Worm (Caenorhabditis elegans) whole organism, L1 larva: Measurements from ENCODE around the gene ggtb-1.

Source experiments
- C04F5.9 ChIP-seq: sonication (generic microtip); optimal IDR thresholded peaks from 2 replicates; lab custom pipeline; 2016; ENCODE audit warnings: missing genetic modification characterization, missing compliant biosample characterization
- C34B4.2 ChIP-seq: sonication (generic microtip); optimal IDR thresholded peaks from 2 replicates; lab custom pipeline; 2017; ENCODE audit warnings: mild to moderate bottlenecking, missing genetic modification characterization, missing compliant biosample characterization
- F16B12.6 ChIP-seq: fragments of 150-350 bp; optimal IDR thresholded peaks from 2 replicates; lab custom pipeline; 2014; ENCODE audit warnings: missing biosample characterization, missing genetic modification characterization
- Y116A8C.19 ChIP-seq: sonication (generic microtip); optimal IDR thresholded peaks from 2 replicates; lab custom pipeline; 2016; ENCODE audit warnings: missing compliant biosample characterization, missing genetic modification characterization, borderline replicate concordance
- aha-1 ChIP-seq: fragments of 150-350 bp; optimal IDR thresholded peaks from 2 replicates; lab custom pipeline; 2014; ENCODE audit warnings: missing biosample characterization, missing genetic modification characterization
- ama-1 ChIP-seq: fragments of 150-350 bp; optimal IDR thresholded peaks from 2 replicates; lab custom pipeline; 2014
- ceh-63 ChIP-seq: fragments of 200-800 bp; sonication (Bioruptor generic); optimal IDR thresholded peaks from 2 replicates; lab custom pipeline; 2018; ENCODE audit warnings: mild to moderate bottlenecking, missing genetic modification characterization, missing compliant biosample characterization
- ceh-82 ChIP-seq, 3 experiments: fragments of 150-350 bp in 1 of 3; sonication (generic microtip) in 2 of 3; optimal IDR thresholded peaks; 2 replicates each; lab custom pipeline; 2014 to 2017; ENCODE audit warnings: missing biosample characterization in 3 of 3, missing genetic modification characterization in 3 of 3
- ceh-88 ChIP-seq: fragments of 200-800 bp; sonication (Bioruptor generic); IDR thresholded peaks from 2 replicates; pipeline ENCODE4 v1.3.6; 2022; ENCODE audit warnings: missing genetic modification characterization, missing compliant biosample characterization
- ceh-90 ChIP-seq: sonication (generic microtip); optimal IDR thresholded peaks from 2 replicates; lab custom pipeline; 2016; ENCODE audit warnings: missing genetic modification characterization, missing compliant biosample characterization
- ces-1 ChIP-seq: fragments of 150-350 bp; optimal IDR thresholded peaks from 2 replicates; lab custom pipeline; 2014; ENCODE audit warnings: missing biosample characterization, missing genetic modification reagents, missing genetic modification characterization
- dpl-1 ChIP-seq, 3 experiments: fragments of 150-350 bp in 2 of 3; sonication (generic microtip) in 1 of 3; optimal IDR thresholded peaks; 2 replicates each; lab custom pipeline; 2014 to 2017; ENCODE audit warnings: missing biosample characterization in 3 of 3, missing genetic modification characterization in 3 of 3, missing genetic modification reagents in 3 of 3
- dsc-1 ChIP-seq: sonication (generic microtip); optimal IDR thresholded peaks from 2 replicates; lab custom pipeline; 2016; ENCODE audit warnings: mild to moderate bottlenecking, missing genetic modification characterization, missing compliant biosample characterization
- efl-1 ChIP-seq, 4 experiments: fragments of 150-350 bp; optimal IDR thresholded peaks in 3 of 4; peaks in 1 of 4; 1 replicate in 1 of 4; 2 replicates in 3 of 4; lab custom pipeline; 2014; ENCODE audit warnings: missing biosample characterization in 2 of 4, missing genetic modification characterization in 2 of 4, missing genetic modification reagents in 2 of 4
- efl-3 ChIP-seq: fragments of 200-800 bp; sonication (Bioruptor generic); optimal IDR thresholded peaks from 2 replicates; lab custom pipeline; 2018; ENCODE audit warnings: mild to moderate bottlenecking, missing genetic modification characterization, missing compliant biosample characterization
- egl-13 ChIP-seq: sonication (generic microtip); optimal IDR thresholded peaks from 2 replicates; lab custom pipeline; 2016; ENCODE audit warnings: missing genotype, missing genetic modification reagents, missing genetic modification characterization, missing compliant biosample characterization
- elt-2 ChIP-seq: sonication (generic microtip); optimal IDR thresholded peaks from 2 replicates; lab custom pipeline; 2016; ENCODE audit warnings: missing genetic modification characterization, mild to moderate bottlenecking, inconsistent platforms, missing compliant biosample characterization, missing genetic modification reagents
- ets-5 ChIP-seq: fragments of 200-800 bp; sonication (Bioruptor generic); IDR thresholded peaks from 2 replicates; pipeline ENCODE4 v1.3.6; 2022; ENCODE audit warnings: missing genetic modification characterization, missing compliant biosample characterization
- fkh-8 ChIP-seq: sonication (generic microtip); optimal IDR thresholded peaks from 2 replicates; lab custom pipeline; 2016; ENCODE audit warnings: mild to moderate bottlenecking, missing genetic modification characterization, missing compliant biosample characterization
- fos-1 ChIP-seq: fragments of 150-350 bp; optimal IDR thresholded peaks from 2 replicates; lab custom pipeline; 2014; ENCODE audit warnings: missing biosample characterization, missing genetic modification characterization
- grh-1 ChIP-seq: fragments of 200-800 bp; sonication (Bioruptor generic); IDR thresholded peaks from 2 replicates; pipeline ENCODE4 v1.3.6; 2022; ENCODE audit warnings: missing genetic modification reagents, missing genetic modification characterization, missing compliant biosample characterization
- hpl-2 ChIP-seq: fragments of 150-350 bp; optimal IDR thresholded peaks from 2 replicates; lab custom pipeline; 2014; ENCODE audit warnings: missing biosample characterization, missing genetic modification reagents, missing genetic modification characterization
- lin-14 ChIP-seq: fragments of 200-800 bp; sonication (Bioruptor generic); optimal IDR thresholded peaks from 2 replicates; lab custom pipeline; 2018; ENCODE audit warnings: mild to moderate bottlenecking, missing genetic modification characterization, moderate library complexity, missing compliant biosample characterization
- lin-35 ChIP-seq, 2 experiments: fragments of 150-350 bp; optimal IDR thresholded peaks; 2 replicates each; lab custom pipeline; 2014; ENCODE audit warnings: missing biosample characterization in 2 of 2, missing genetic modification characterization in 2 of 2, missing genetic modification reagents in 2 of 2
- lin-39 ChIP-seq: fragments of 150-350 bp; optimal IDR thresholded peaks from 2 replicates; lab custom pipeline; 2014; ENCODE audit warnings: missing biosample characterization, missing genetic modification reagents, missing genetic modification characterization
- lsy-2 ChIP-seq, 2 experiments: fragments of 150-350 bp; optimal IDR thresholded peaks; 2 replicates each; lab custom pipeline; 2014; ENCODE audit warnings: missing biosample characterization in 2 of 2, missing genetic modification characterization in 2 of 2
- mab-9 ChIP-seq: fragments of 200-800 bp; sonication (Bioruptor generic); IDR thresholded peaks from 2 replicates; pipeline ENCODE4 v1.3.6; 2022; ENCODE audit warnings: missing genetic modification reagents, missing genetic modification characterization, missing compliant biosample characterization
- mdl-1 ChIP-seq, 2 experiments: fragments of 150-350 bp; optimal IDR thresholded peaks; 2 replicates each; lab custom pipeline; 2014 to 2017; ENCODE audit warnings: missing biosample characterization in 2 of 2, missing genetic modification characterization in 2 of 2, inconsistent platforms in 1 of 2
- mep-1 ChIP-seq: fragments of 150-350 bp; optimal IDR thresholded peaks from 2 replicates; lab custom pipeline; 2014; ENCODE audit warnings: missing biosample characterization, missing genetic modification characterization
- nhr-11 ChIP-seq: fragments of 150-350 bp; optimal IDR thresholded peaks from 2 replicates; lab custom pipeline; 2014; ENCODE audit warnings: missing biosample characterization, missing genetic modification characterization
- nhr-12 ChIP-seq: sonication (generic microtip); optimal IDR thresholded peaks from 2 replicates; lab custom pipeline; 2017; ENCODE audit warnings: missing biosample characterization, missing genetic modification characterization
- nhr-237 ChIP-seq: fragments of 150-350 bp; optimal IDR thresholded peaks from 2 replicates; lab custom pipeline; 2014; ENCODE audit warnings: missing biosample characterization, missing genetic modification characterization
- nhr-47 ChIP-seq: sonication (generic microtip); optimal IDR thresholded peaks from 2 replicates; lab custom pipeline; 2016; ENCODE audit warnings: mild to moderate bottlenecking, missing genetic modification characterization, moderate library complexity, missing compliant biosample characterization
- nhr-71 ChIP-seq: sonication (generic microtip); optimal IDR thresholded peaks from 2 replicates; lab custom pipeline; 2016; ENCODE audit warnings: mild to moderate bottlenecking, missing genetic modification characterization, moderate library complexity, missing compliant biosample characterization
- nhr-77 ChIP-seq: fragments of 150-350 bp; optimal IDR thresholded peaks from 2 replicates; lab custom pipeline; 2014; ENCODE audit warnings: missing biosample characterization, missing genetic modification characterization
- nhr-84 ChIP-seq: sonication (generic microtip); optimal IDR thresholded peaks from 2 replicates; lab custom pipeline; 2017; ENCODE audit warnings: missing biosample characterization, missing genetic modification characterization
- nhr-90 ChIP-seq: sonication (generic microtip); optimal IDR thresholded peaks from 2 replicates; lab custom pipeline; 2016; ENCODE audit warnings: mild to moderate bottlenecking, missing genetic modification characterization, missing compliant biosample characterization; ENCODE audit not compliant: poor library complexity
- pag-3 ChIP-seq: sonication (generic microtip); optimal IDR thresholded peaks from 2 replicates; lab custom pipeline; 2017; ENCODE audit warnings: missing genetic modification characterization, mild to moderate bottlenecking, missing compliant biosample characterization, antibody characterized with exemption, borderline replicate concordance; ENCODE audit not compliant: insufficient read depth
- pax-3 ChIP-seq: fragments of 200-800 bp; sonication (Bioruptor generic); optimal IDR thresholded peaks from 2 replicates; lab custom pipeline; 2018; ENCODE audit warnings: mild to moderate bottlenecking, missing genetic modification characterization, moderate library complexity, missing compliant biosample characterization
- rnt-1 ChIP-seq: sonication (generic microtip); optimal IDR thresholded peaks from 2 replicates; lab custom pipeline; 2016; ENCODE audit warnings: mild to moderate bottlenecking, missing genetic modification characterization, moderate library complexity, missing compliant biosample characterization
- skn-1 ChIP-seq: fragments of 150-350 bp; optimal IDR thresholded peaks from 2 replicates; lab custom pipeline; 2014; ENCODE audit warnings: missing biosample characterization, missing genetic modification characterization
- snpc-4 ChIP-seq: fragments of 150-350 bp; optimal IDR thresholded peaks from 2 replicates; lab custom pipeline; 2014; ENCODE audit warnings: missing biosample characterization, missing genetic modification characterization
- snu-23 ChIP-seq: sonication (generic microtip); optimal IDR thresholded peaks from 2 replicates; lab custom pipeline; 2016; ENCODE audit warnings: missing genetic modification characterization, missing compliant biosample characterization
- sox-4 ChIP-seq: sonication (generic microtip); optimal IDR thresholded peaks from 2 replicates; lab custom pipeline; 2016; ENCODE audit warnings: missing genetic modification characterization, missing compliant biosample characterization
- sup-37 ChIP-seq: fragments of 200-800 bp; sonication (Bioruptor generic); optimal IDR thresholded peaks from 2 replicates; lab custom pipeline; 2018; ENCODE audit warnings: mild to moderate bottlenecking, missing genetic modification characterization, missing compliant biosample characterization
- tbx-2 ChIP-seq: sonication (generic microtip); optimal IDR thresholded peaks from 2 replicates; lab custom pipeline; 2016; ENCODE audit warnings: missing genetic modification characterization, missing compliant biosample characterization
- tlp-1 ChIP-seq: fragments of 150-350 bp; optimal IDR thresholded peaks from 2 replicates; lab custom pipeline; 2014; ENCODE audit warnings: missing biosample characterization, missing genetic modification characterization
- unc-62 ChIP-seq: fragments of 150-350 bp; optimal IDR thresholded peaks from 2 replicates; lab custom pipeline; 2014; ENCODE audit warnings: missing biosample characterization, missing genetic modification reagents, missing genetic modification characterization
- unc-98 ChIP-seq: fragments of 200-800 bp; sonication (Bioruptor generic); IDR thresholded peaks from 2 replicates; pipeline ENCODE4 v1.3.6; 2022; ENCODE audit warnings: missing genetic modification characterization, missing compliant biosample characterization
- xbp-1 ChIP-seq: sonication (generic microtip); optimal IDR thresholded peaks from 2 replicates; lab custom pipeline; 2016; ENCODE audit warnings: missing genetic modification characterization, missing compliant biosample characterization
- ztf-4 ChIP-seq: fragments of 150-350 bp; optimal IDR thresholded peaks from 2 replicates; lab custom pipeline; 2014; ENCODE audit warnings: missing biosample characterization, missing genetic modification characterization

The ggtb-1 gene

DNA sequence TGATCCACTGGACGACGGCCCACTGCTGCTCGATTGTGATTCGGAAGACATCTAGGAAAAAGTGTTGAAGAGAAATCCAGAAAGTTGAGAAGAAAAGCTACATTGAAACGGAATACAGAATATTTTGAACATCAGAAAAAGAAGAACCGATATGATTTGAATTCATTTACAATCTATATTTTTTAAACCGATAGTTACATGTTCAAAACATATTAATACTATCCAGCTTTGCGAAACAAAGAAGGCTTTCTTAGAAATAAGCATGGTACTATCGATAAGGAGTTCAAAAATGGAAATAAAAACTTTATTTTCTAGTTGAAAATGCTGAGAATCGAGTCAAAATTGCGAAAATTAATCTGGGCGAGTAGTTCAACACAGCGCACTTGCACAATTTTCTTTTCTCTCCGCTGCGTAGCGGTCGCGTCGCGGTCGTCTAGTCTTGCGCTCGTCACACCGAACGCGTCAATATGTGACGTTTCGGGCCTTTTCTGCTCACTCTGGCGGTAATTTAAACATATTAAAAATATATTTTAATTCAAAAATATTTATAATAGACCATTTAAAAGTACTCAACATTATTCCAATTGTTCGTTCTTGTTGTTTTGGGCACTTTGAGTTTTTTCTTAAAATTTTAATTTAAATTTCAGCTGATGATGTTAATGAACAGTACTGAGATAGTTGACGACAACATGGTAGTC lies 28.6 kb downstream of the ggtb-1 start, which contains the start of the genes syf-2 and K04G7.1 (continued):
- TF ChIP-seq snu-23 (GFP tag; lab: Kevin White, UChicago) (peak; percentile 92), tlp-1 (tag; lab: Kevin White, UChicago) (no peak), lin-39 (tag; lab: Kevin White, UChicago) (peak; percentile 76), xbp-1 (tag; lab: Kevin White, UChicago) (peak; percentile 91), nhr-47 (tag; lab: Kevin White, UChicago) (peak; percentile 90), ceh-90 (tag; lab: Kevin White, UChicago) (no peak), unc-62 (GFP tag; lab: Kevin White, UChicago) (no peak), lsy-2 (tag; optimal IDR thresholded peaks at IDR 0.05; lab: Kevin White, UChicago) (peak; percentile 95), efl-1 (optimal IDR thresholded peaks at IDR 0.05; lab: Kevin White, UChicago) (peak; percentile 88 to 93), efl-1 (GFP tag; optimal IDR thresholded peaks at IDR 0.05 in 1 of 2; lab: Kevin White, UChicago) (peak; percentile 89 to 99), nhr-11 (tag; lab: Kevin White, UChicago) (peak; percentile 70), C04F5.9 (tag; lab: Kevin White, UChicago) (peak; percentile 64), Y116A8C.19 (tag; lab: Kevin White, UChicago) (no peak), unc-98 (GFP tag; lab: Robert Waterston, UW) (no peak), sup-37 (GFP tag; lab: Kevin White, UChicago) (no peak), ces-1 (GFP tag; lab: Kevin White, UChicago) (no peak), nhr-90 (peak; percentile 80), tbx-2 (peak; percentile 91), skn-1 (tag; lab: Kevin White, UChicago) (peak; percentile 93), dsc-1 (tag; lab: Kevin White, UChicago) (peak; percentile 80), fos-1 (tag; lab: Kevin White, UChicago) (peak; percentile 34), hpl-2 (GFP tag; lab: Kevin White, UChicago) (peak; percentile 52), dpl-1 (GFP tag; optimal IDR thresholded peaks at IDR 0.05; lab: Kevin White, UChicago) (peak; percentile 90 to 94 (median 91)), rnt-1 (tag; lab: Kevin White, UChicago) (peak; percentile 84), C34B4.2 (tag; lab: Kevin White, UChicago) (no peak), ets-5 (GFP tag; lab: Robert Waterston, UW) (no peak), nhr-84 (tag; lab: Kevin White, UChicago) (no peak), ceh-88 (GFP tag; lab: Robert Waterston, UW) (peak; percentile 72; the same call in 1 of the 2 replicates), nhr-71 (peak; percentile 95), pag-3 (no peak), sox-4 (tag; lab: Kevin White, UChicago) (no peak), pax-3 (tag; lab: Kevin White, UChicago) (peak; percentile 82), snpc-4 (tag; lab: Kevin White, UChicago) (peak; percentile 82), nhr-77 (tag; lab: Kevin White, UChicago) (peak; percentile 89), elt-2 (tag; lab: Kevin White, UChicago) (peak; percentile 45), aha-1 (tag; lab: Kevin White, UChicago) (peak; percentile 72), fkh-8 (peak; percentile 95), ztf-4 (peak; percentile 77), efl-3 (GFP tag; lab: Kevin White, UChicago) (no peak), ama-1 (peak; percentile 56), egl-13 (peak; percentile 85), F16B12.6 (tag; lab: Kevin White, UChicago) (peak; percentile 60), mab-9 (peak; percentile 61; the same call in 1 of the 2 replicates), lin-35 (GFP tag; optimal IDR thresholded peaks at IDR 0.05; lab: Kevin White, UChicago) (peak; percentile 93 to 96), mep-1 (tag; lab: Kevin White, UChicago) (peak; percentile 86), nhr-237 (tag; lab: Kevin White, UChicago) (peak; percentile 74), ceh-82 (tag; optimal IDR thresholded peaks at IDR 0.05; lab: Kevin White, UChicago) (peak; percentile 55 to 96 (median 67)), ceh-63 (GFP tag; lab: Kevin White, UChicago) (no peak), mdl-1 (tag; optimal IDR thresholded peaks at IDR 0.05; lab: Kevin White, UChicago) (peak in 1 of 2 experiments; percentile 84), nhr-12 (tag; lab: Kevin White, UChicago) (no peak), lin-14 (peak; percentile 95), grh-1 (GFP tag; lab: Robert Waterston, UW) (peak; percentile 80)
